Worm (Caenorhabditis elegans) whole organism, L4/young adult: ENCODE results near the gene dmsr-12.

ENCODE experiments used
- W03F9.2 ChIP-seq: fragments of 150-350 bp; optimal IDR thresholded peaks from 2 replicates; lab custom pipeline; 2014; ENCODE audit warnings: missing biosample characterization, missing genetic modification characterization
- dao-5 ChIP-seq: sonication (generic microtip); optimal IDR thresholded peaks from 2 replicates; lab custom pipeline; 2016; ENCODE audit warnings: missing genotype, missing genetic modification characterization, moderate library complexity, missing compliant biosample characterization
- him-1 ChIP-seq: sonication (generic microtip); optimal IDR thresholded peaks from 2 replicates; lab custom pipeline; 2016; ENCODE audit warnings: missing genotype, missing genetic modification reagents, missing genetic modification characterization, missing compliant biosample characterization

- no peak for TF ChIP-seq him-1
- TF ChIP-seq W03F9.2 (tag; lab: Kevin White, UChicago) = no peak
- no peak for TF ChIP-seq dao-5
Measured at ce11 chrV:6769440-6769839, 36.8 kb downstream of the dmsr-12 start.
